Fruit fly (Drosophila melanogaster): Measurements from ENCODE around the gene Sf3b1.

DNA sequence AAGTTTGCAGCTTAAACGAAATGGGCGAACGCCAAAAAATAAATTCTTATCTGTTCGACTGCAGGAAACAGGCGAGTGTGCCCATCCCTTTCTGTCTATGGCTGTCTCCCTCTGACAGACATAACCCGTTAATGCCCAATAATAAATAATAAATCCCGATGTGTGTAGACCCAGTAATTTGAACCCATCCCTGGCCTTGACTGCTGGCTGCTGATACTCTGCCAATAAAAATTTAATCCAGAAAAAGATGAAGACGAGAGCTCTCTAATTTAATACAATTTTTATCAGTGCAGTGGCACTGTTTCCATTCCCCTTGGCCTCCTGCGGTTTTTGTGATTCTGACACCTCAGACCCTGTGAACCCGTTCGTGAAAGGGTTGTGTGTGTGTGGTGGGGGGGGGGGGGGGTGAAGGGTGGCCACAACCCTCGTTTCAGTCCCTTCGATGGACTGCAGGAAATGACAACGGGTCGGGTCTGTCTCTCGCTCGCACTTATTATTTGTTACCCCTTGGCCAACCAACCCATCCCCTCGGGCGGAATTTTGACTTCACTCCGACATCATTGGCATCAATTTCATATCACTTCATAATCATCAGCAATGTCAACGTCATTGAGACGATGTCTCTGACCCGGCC, 42.5 kb upstream of the Sf3b1 start:
- TF ChIP-seq CG12768 (GFP tag; optimal IDR thresholded peaks at IDR 0.05) (no peak), tj (GFP tag; optimal IDR thresholded peaks at IDR 0.05) (no peak), pad (GFP tag; optimal IDR thresholded peaks at IDR 0.05) (no peak), Clk (GFP tag; optimal IDR thresholded peaks at IDR 0.05) (no peak), CG11617 (GFP tag; optimal IDR thresholded peaks at IDR 0.05) (no peak)

Data from whole organism, adult.